Worm (Caenorhabditis elegans): ENCODE measurements around the gene C38H2.3.

- TF ChIP-seq snpc-4 (tag; optimal IDR thresholded peaks at IDR 0.05) (no peak), aha-1 (tag; optimal IDR thresholded peaks at IDR 0.05) (no peak), dpl-1 (GFP tag; optimal IDR thresholded peaks at IDR 0.05) (no peak), zag-1 (tag; optimal IDR thresholded peaks at IDR 0.05) (no peak), elt-3 (tag; optimal IDR thresholded peaks at IDR 0.05) (no peak), ceh-82 (tag; optimal IDR thresholded peaks at IDR 0.05) (no peak), irx-1 (tag; optimal IDR thresholded peaks at IDR 0.05) (no peak), nhr-12 (tag; optimal IDR thresholded peaks at IDR 0.05) (no peak), mab-9 (GFP tag; IDR thresholded peaks at IDR 0.05) (no peak)
Observed at ce11 chrIII:10391628-10392027, 5.3 kb upstream of the C38H2.3 start, which contains the start of gene M03C11.9.
